Fruit fly (Drosophila melanogaster): ENCODE data around the gene CG34178.

Gene CG34178

dm6 chr2L:4454009-4454689, 20.4 kb downstream of the CG34178 start, which contains the start of the genes Secp43 and ND-B8 (continued):
- TF ChIP-seq run (tag; optimal IDR thresholded peaks at IDR 0.05) (no peak), CG30431 (GFP tag; optimal IDR thresholded peaks at IDR 0.05) (no peak), GATAe (GFP tag; conservative IDR thresholded peaks at IDR 0.05) (no peak), CG9876 (GFP tag; optimal IDR thresholded peaks at IDR 0.05) (no peak), slbo (GFP tag; IDR thresholded peaks at IDR 0.05) (no peak), Fer1 (GFP tag; optimal IDR thresholded peaks at IDR 0.05) (peak; percentile 15), NfI (GFP tag; optimal IDR thresholded peaks at IDR 0.05) (peak; percentile 9), gsb-n (tag; optimal IDR thresholded peaks at IDR 0.05) (no peak), crol (GFP tag; IDR thresholded peaks at IDR 0.05) (no peak), CG12104 (GFP tag; optimal IDR thresholded peaks at IDR 0.05) (no peak), Mrtf (GFP tag; IDR thresholded peaks at IDR 0.05) (no peak), CG7372 (GFP tag; IDR thresholded peaks at IDR 0.05) (no peak), unpg (GFP tag; optimal IDR thresholded peaks at IDR 0.05) (no peak), CG10366 (GFP tag; IDR thresholded peaks at IDR 0.05) (no peak), CG13894 (tag; optimal IDR thresholded peaks at IDR 0.05) (peak; percentile 65), row (GFP tag; IDR thresholded peaks at IDR 0.05) (0 out of 3 replicates have a peak, but pooled peaks have one; percentile 8), crp (GFP tag; optimal IDR thresholded peaks at IDR 0.05) (peak in 1 of 2 experiments; percentile 58), CG14441 (GFP tag; IDR thresholded peaks at IDR 0.05) (no peak), pita (GFP tag; optimal IDR thresholded peaks at IDR 0.05) (peak; percentile 90), CG17912 (GFP tag; optimal IDR thresholded peaks at IDR 0.05) (peak; percentile 11), pnt (GFP tag; optimal IDR thresholded peaks at IDR 0.05) (no peak), CG10274 (GFP tag; optimal IDR thresholded peaks at IDR 0.05) (no peak), nerfin-1 (tag; optimal IDR thresholded peaks at IDR 0.05) (peak; percentile 5), CG6175 (GFP tag; IDR thresholded peaks at IDR 0.05) (no peak), CG18262 (tag; optimal IDR thresholded peaks at IDR 0.05) (no peak), CG2116 (GFP tag; optimal IDR thresholded peaks at IDR 0.05) (peak; percentile 98), Rx (GFP tag; IDR thresholded peaks at IDR 0.05) (no peak), ase (GFP tag; IDR thresholded peaks at IDR 0.05) (no peak), D (optimal IDR thresholded peaks at IDR 0.05) (no peak), D (GFP tag; optimal IDR thresholded peaks at IDR 0.05) (no peak), Poxn (GFP tag; IDR thresholded peaks at IDR 0.05) (no peak), CG6683 (GFP tag; optimal IDR thresholded peaks at IDR 0.05) (no peak), bsh (GFP tag; optimal IDR thresholded peaks at IDR 0.05) (no peak), exex (tag; optimal IDR thresholded peaks at IDR 0.05) (peak; percentile 16), schlank (tag; optimal IDR thresholded peaks at IDR 0.05) (no peak), onecut (GFP tag; IDR thresholded peaks at IDR 0.05) (no peak), trem (tag; optimal IDR thresholded peaks at IDR 0.05) (peak; percentile 75), gem (tag; optimal IDR thresholded peaks at IDR 0.05) (no peak), sug (tag; optimal IDR thresholded peaks at IDR 0.05) (peak; percentile 61), Myb (GFP tag; optimal IDR thresholded peaks at IDR 0.05) (peak; percentile 99), odd (GFP tag; optimal IDR thresholded peaks at IDR 0.05) (no peak), Sox100B (GFP tag; optimal IDR thresholded peaks at IDR 0.05) (no peak), sens (GFP tag) (no peak), CG12744 (GFP tag; optimal IDR thresholded peaks at IDR 0.05) (no peak), CG17829 (tag; optimal IDR thresholded peaks at IDR 0.05) (peak; percentile 15), Six4 (GFP tag; optimal IDR thresholded peaks at IDR 0.05) (no peak), her (GFP tag; optimal IDR thresholded peaks at IDR 0.05) (no peak), tll (GFP tag; optimal IDR thresholded peaks at IDR 0.05) (no peak), CG7556 (GFP tag; optimal IDR thresholded peaks at IDR 0.05) (no peak), CG6791 (GFP tag; IDR thresholded peaks at IDR 0.05; ENCODE audit: partially characterized antibody) (peak; percentile 86), Hsf (GFP tag; optimal IDR thresholded peaks at IDR 0.05) (no peak)
